Worm (Caenorhabditis elegans) whole organism, L1 larva: ENCODE results near the gene C07D8.5.

ENCODE experiments used
- blmp-1 ChIP-seq: fragments of 150-350 bp; optimal IDR thresholded peaks from 2 replicates; lab custom pipeline; 2014; ENCODE audit warnings: missing biosample characterization, missing genetic modification characterization
- egl-13 ChIP-seq: sonication (generic microtip); optimal IDR thresholded peaks from 2 replicates; lab custom pipeline; 2016; ENCODE audit warnings: missing genotype, missing genetic modification reagents, missing genetic modification characterization, missing compliant biosample characterization
- elt-2 ChIP-seq: sonication (generic microtip); optimal IDR thresholded peaks from 2 replicates; lab custom pipeline; 2016; ENCODE audit warnings: missing genetic modification characterization, mild to moderate bottlenecking, inconsistent platforms, missing compliant biosample characterization, missing genetic modification reagents
- fkh-8 ChIP-seq: sonication (generic microtip); optimal IDR thresholded peaks from 2 replicates; lab custom pipeline; 2016; ENCODE audit warnings: mild to moderate bottlenecking, missing genetic modification characterization, missing compliant biosample characterization
- fos-1 ChIP-seq: fragments of 150-350 bp; optimal IDR thresholded peaks from 2 replicates; lab custom pipeline; 2014; ENCODE audit warnings: missing biosample characterization, missing genetic modification characterization
- mep-1 ChIP-seq: fragments of 150-350 bp; optimal IDR thresholded peaks from 2 replicates; lab custom pipeline; 2014; ENCODE audit warnings: missing biosample characterization, missing genetic modification characterization
- nhr-28 ChIP-seq: fragments of 150-350 bp; optimal IDR thresholded peaks from 2 replicates; lab custom pipeline; 2014; ENCODE audit warnings: missing biosample characterization, missing genetic modification characterization
- nhr-77 ChIP-seq: fragments of 150-350 bp; optimal IDR thresholded peaks from 2 replicates; lab custom pipeline; 2014; ENCODE audit warnings: missing biosample characterization, missing genetic modification characterization
- nhr-90 ChIP-seq: sonication (generic microtip); optimal IDR thresholded peaks from 2 replicates; lab custom pipeline; 2016; ENCODE audit warnings: mild to moderate bottlenecking, missing genetic modification characterization, missing compliant biosample characterization; ENCODE audit not compliant: poor library complexity
- snpc-4 ChIP-seq: fragments of 150-350 bp; optimal IDR thresholded peaks from 2 replicates; lab custom pipeline; 2014; ENCODE audit warnings: missing biosample characterization, missing genetic modification characterization
- sptf-1 ChIP-seq: fragments of 150-350 bp; optimal IDR thresholded peaks from 2 replicates; lab custom pipeline; 2014; ENCODE audit warnings: missing biosample characterization, missing genetic modification characterization
- unc-130 ChIP-seq: fragments of 150-350 bp; optimal IDR thresholded peaks from 2 replicates; lab custom pipeline; 2017; ENCODE audit warnings: missing biosample characterization, missing genetic modification characterization, inconsistent platforms
- unc-62 ChIP-seq: fragments of 150-350 bp; optimal IDR thresholded peaks from 2 replicates; lab custom pipeline; 2014; ENCODE audit warnings: missing biosample characterization, missing genetic modification reagents, missing genetic modification characterization
- zag-1 ChIP-seq: fragments of 150-350 bp; optimal IDR thresholded peaks from 2 replicates; lab custom pipeline; 2014; ENCODE audit warnings: missing biosample characterization, missing genetic modification characterization

DNA sequence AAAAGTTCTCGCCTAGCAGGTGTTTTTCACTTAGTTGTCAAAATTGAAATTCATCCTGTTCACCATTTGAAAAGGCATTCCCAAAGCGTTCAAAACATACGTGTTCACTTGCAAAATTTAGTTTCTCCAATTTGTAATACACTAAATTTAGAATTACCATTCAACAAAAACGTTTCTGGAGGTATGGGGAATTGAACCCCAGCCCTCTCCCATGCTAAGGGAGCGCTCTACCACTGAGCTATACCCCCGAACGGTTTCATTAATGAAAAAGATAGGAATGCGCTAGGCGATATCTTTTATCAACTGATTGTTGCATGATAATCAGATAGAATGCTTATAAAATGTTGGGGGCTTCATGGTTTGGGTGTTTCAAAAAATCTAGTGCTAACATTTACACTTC is 34.8 kb downstream of the C07D8.5 start:
- TF ChIP-seq sptf-1 (tag; lab: Kevin White, UChicago): no peak
- TF ChIP-seq nhr-90 (tag; lab: Kevin White, UChicago): no peak
- no peak for TF ChIP-seq snpc-4
- TF ChIP-seq egl-13: no peak
- no peak for TF ChIP-seq elt-2
- TF ChIP-seq unc-62 (GFP tag; lab: Kevin White, UChicago): no peak
- no peak for TF ChIP-seq fos-1 (tag; lab: Kevin White, UChicago)
- no peak for TF ChIP-seq zag-1 (tag; lab: Kevin White, UChicago)
- no peak for TF ChIP-seq unc-130 (tag; lab: Kevin White, UChicago)
- no peak for TF ChIP-seq nhr-77 (tag; lab: Kevin White, UChicago)
- no peak for TF ChIP-seq mep-1 (tag; lab: Kevin White, UChicago)
- TF ChIP-seq nhr-28 (tag; lab: Kevin White, UChicago): no peak
- TF ChIP-seq blmp-1: no peak
- no peak for TF ChIP-seq fkh-8 (tag; lab: Kevin White, UChicago)
